Worm (Caenorhabditis elegans): ENCODE data around the gene C14A11.6.

Gene C14A11.6

ce11 chrX:2852388-2852908 is 38.5 kb upstream of the C14A11.6 start, which contains the start of gene kin-29 (continued):
- TF ChIP-seq daf-19 (GFP tag; conservative IDR thresholded peaks at IDR 0.05) (no peak), ama-1 (optimal IDR thresholded peaks at IDR 0.05) (peak; percentile 23), zfp-2 (tag; optimal IDR thresholded peaks at IDR 0.05) (no peak), nhr-42 (GFP tag; IDR thresholded peaks at IDR 0.05) (no peak), lin-15B (tag; optimal IDR thresholded peaks at IDR 0.05) (no peak), D1046.2 (GFP tag; IDR thresholded peaks at IDR 0.05) (no peak), pha-4 (GFP tag; IDR thresholded peaks at IDR 0.05) (peak; percentile 72), pha-4 (tag; optimal IDR thresholded peaks at IDR 0.05) (no peak), ces-1 (GFP tag; optimal IDR thresholded peaks at IDR 0.05) (no peak), ceh-44 (GFP tag; IDR thresholded peaks at IDR 0.05) (no peak), saeg-2 (GFP tag; IDR thresholded peaks at IDR 0.05) (0 out of 2 replicates have a peak, but pooled peaks have one; percentile 40), nhr-28 (tag; optimal IDR thresholded peaks at IDR 0.05) (peak; percentile 89), dmd-9 (GFP tag; IDR thresholded peaks at IDR 0.05) (peak; percentile 62; the same call in 1 of the 2 replicates), ceh-28 (tag; optimal IDR thresholded peaks at IDR 0.05) (peak; percentile 62), lin-29 (GFP tag; IDR thresholded peaks at IDR 0.05) (no peak), lsy-2 (tag; optimal IDR thresholded peaks at IDR 0.05) (peak; percentile 53 to 59), daf-16 (GFP tag; optimal IDR thresholded peaks at IDR 0.05) (peak; percentile 68 to 79), daf-16 (tag; optimal IDR thresholded peaks at IDR 0.05) (peak; percentile 79), Y48G9A.11 (GFP tag; IDR thresholded peaks at IDR 0.05) (no peak), zip-11 (GFP tag; IDR thresholded peaks at IDR 0.05) (no peak), aha-1 (tag) (peak; percentile 99), nhr-6 (tag; optimal IDR thresholded peaks at IDR 0.05) (no peak), mdl-1 (tag; optimal IDR thresholded peaks at IDR 0.05) (peak; percentile 72 to 93), lin-1 (GFP tag; IDR thresholded peaks at IDR 0.05) (peak; percentile 37; the same call in 1 of the 2 replicates), F26F4.8 (GFP tag; conservative IDR thresholded peaks at IDR 0.05) (no peak), zfp-3 (GFP tag; conservative IDR thresholded peaks at IDR 0.05) (no peak), nhr-41 (GFP tag; IDR thresholded peaks at IDR 0.05) (peak; percentile 5; the same call in 1 of the 2 replicates), nhr-76 (tag; optimal IDR thresholded peaks at IDR 0.05) (peak; percentile 34), attf-4 (tag; optimal IDR thresholded peaks at IDR 0.05) (no peak), hlh-30 (tag; optimal IDR thresholded peaks at IDR 0.05; ENCODE audit: insufficient read depth) (peak; percentile 76), snpc-1.2 (GFP tag; IDR thresholded peaks at IDR 0.05) (0 out of 2 replicates have a peak, but pooled peaks have one; percentile 18), ctbp-1 (GFP tag; IDR thresholded peaks at IDR 0.05) (peak; percentile 89), Y105C5A.15 (GFP tag; IDR thresholded peaks at IDR 0.05) (no peak), lin-38 (GFP tag; IDR thresholded peaks at IDR 0.05) (no peak; the same call in 1 of the 2 replicates), Y5F2A.4 (GFP tag; optimal IDR thresholded peaks at IDR 0.05) (no peak), mdt-29 (GFP tag; IDR thresholded peaks at IDR 0.05) (no peak), unc-130 (GFP tag; optimal IDR thresholded peaks at IDR 0.05) (no peak), ceh-62 (tag; optimal IDR thresholded peaks at IDR 0.05) (no peak), snpc-4 (tag; optimal IDR thresholded peaks at IDR 0.05) (no peak), nhr-25 (tag; optimal IDR thresholded peaks at IDR 0.05; ENCODE audit: borderline replicate concordance, insufficient read depth) (peak; percentile 87), zag-1 (tag; optimal IDR thresholded peaks at IDR 0.05) (no peak), R02D3.7 (tag; optimal IDR thresholded peaks at IDR 0.05) (no peak), nhr-10 (tag; optimal IDR thresholded peaks at IDR 0.05) (peak; percentile 82), T26A8.4 (GFP tag; IDR thresholded peaks at IDR 0.05) (peak; percentile 82), ZK546.5 (tag; optimal IDR thresholded peaks at IDR 0.05) (no peak), mep-1 (tag; optimal IDR thresholded peaks at IDR 0.05) (peak; percentile 92), T20F7.1 (GFP tag; optimal IDR thresholded peaks at IDR 0.05) (peak; percentile 57), madf-9 (GFP tag; conservative IDR thresholded peaks at IDR 0.05) (peak; percentile 90), tra-1 (GFP tag; IDR thresholded peaks at IDR 0.05) (peak; percentile 44; the same call in 1 of the 2 replicates), ceh-32 (tag; optimal IDR thresholded peaks at IDR 0.05; ENCODE audit: poor library complexity) (peak; percentile 46), Y75B8A.6 (GFP tag; IDR thresholded peaks at IDR 0.05) (no peak)
